Fruit fly (Drosophila melanogaster) whole organism, prepupa: ENCODE data around the gene Or22c.

Experiments
- CG10631 ChIP-seq: fragments of 200-800 bp; sonication (Bioruptor generic); optimal IDR thresholded peaks from 2 replicates; lab custom pipeline; 2016; ENCODE audit warnings: missing biosample characterization, missing genetic modification characterization
- CG10669 ChIP-seq: fragments of 200-800 bp; sonication (Bioruptor generic); optimal IDR thresholded peaks from 3 replicates; lab custom pipeline; 2018; ENCODE audit warnings: missing biosample characterization, mild to moderate bottlenecking, missing genetic modification characterization, moderate library complexity
- CG11762 ChIP-seq: fragments of 200-800 bp; sonication (Bioruptor generic); optimal IDR thresholded peaks from 3 replicates; lab custom pipeline; 2016; ENCODE audit warnings: missing biosample characterization, missing genetic modification characterization; ENCODE audit not compliant: insufficient read depth
- CG1621 ChIP-seq: fragments of 200-800 bp; sonication (Bioruptor generic); optimal IDR thresholded peaks from 3 replicates; lab custom pipeline; 2018; ENCODE audit warnings: missing biosample characterization, mild to moderate bottlenecking, missing genetic modification characterization
- CG16779 ChIP-seq: fragments of 200-800 bp; sonication (Bioruptor generic); optimal IDR thresholded peaks from 3 replicates; lab custom pipeline; 2017; ENCODE audit warnings: missing biosample characterization, mild to moderate bottlenecking, missing genetic modification characterization
- CG3032 ChIP-seq: fragments of 200-800 bp; optimal IDR thresholded peaks from 2 replicates; lab custom pipeline; 2019; ENCODE audit warnings: missing biosample characterization, mild to moderate bottlenecking, missing genetic modification characterization, moderate library complexity
- CG32006 ChIP-seq: fragments of 200-800 bp; sonication (Bioruptor generic); optimal IDR thresholded peaks from 3 replicates; lab custom pipeline; 2017; ENCODE audit warnings: missing biosample characterization, mild to moderate bottlenecking, missing genetic modification characterization
- CG3919 ChIP-seq: fragments of 200-800 bp; sonication (Bioruptor generic); optimal IDR thresholded peaks from 3 replicates; lab custom pipeline; 2016; ENCODE audit warnings: missing biosample characterization, missing genetic modification characterization
- CG4318 ChIP-seq: fragments of 200-800 bp; sonication (Bioruptor generic); optimal IDR thresholded peaks from 3 replicates; lab custom pipeline; 2017; ENCODE audit warnings: missing biosample characterization, mild to moderate bottlenecking, missing genetic modification characterization
- CG6163 ChIP-seq: fragments of 200-800 bp; sonication (Bioruptor generic); IDR thresholded peaks from 3 replicates; pipeline ENCODE4 v1.3.6; 2022; ENCODE audit warnings: missing biosample characterization, missing genetic modification characterization
- CG6276 ChIP-seq: fragments of 200-800 bp; sonication (Bioruptor generic); optimal IDR thresholded peaks from 2 replicates; lab custom pipeline; 2017; ENCODE audit warnings: missing biosample characterization, mild to moderate bottlenecking, missing genetic modification characterization
- Eip78C ChIP-seq: fragments of 200-800 bp; sonication (Bioruptor generic); peaks from one replicate; lab custom pipeline; 2016; ENCODE audit warnings: missing biosample characterization, missing genetic modification characterization
- Ets21C ChIP-seq: fragments of 200-800 bp; sonication (Bioruptor generic); optimal IDR thresholded peaks from 3 replicates; lab custom pipeline; 2016; ENCODE audit warnings: missing biosample characterization, missing genetic modification characterization
- Ets96B ChIP-seq: fragments of 200-800 bp; optimal IDR thresholded peaks from 2 replicates; lab custom pipeline; 2019; ENCODE audit warnings: missing biosample characterization, mild to moderate bottlenecking, missing genetic modification characterization, moderate library complexity
- Hr38 ChIP-seq: sonication (Bioruptor generic); optimal IDR thresholded peaks from 2 replicates; lab custom pipeline; 2016; ENCODE audit warnings: missing biosample characterization, missing genetic modification characterization
- Hr39 ChIP-seq: fragments of 200-800 bp; sonication (Bioruptor generic); optimal IDR thresholded peaks from 2 replicates; lab custom pipeline; 2016; ENCODE audit warnings: missing biosample characterization, missing genetic modification characterization
- Hr4 ChIP-seq: fragments of 200-800 bp; sonication (Bioruptor generic); optimal IDR thresholded peaks from 3 replicates; lab custom pipeline; 2016; ENCODE audit warnings: missing biosample characterization, missing genetic modification characterization
- Met ChIP-seq: fragments of 200-800 bp; sonication (Bioruptor generic); optimal IDR thresholded peaks from 3 replicates; lab custom pipeline; 2016; ENCODE audit warnings: missing biosample characterization, missing genetic modification characterization
- OdsH ChIP-seq: fragments of 200-800 bp; sonication (Bioruptor generic); optimal IDR thresholded peaks from 3 replicates; lab custom pipeline; 2016; ENCODE audit warnings: missing biosample characterization, missing genetic modification characterization
- Smox ChIP-seq: fragments of 200-800 bp; sonication (Bioruptor generic); optimal IDR thresholded peaks from 3 replicates; lab custom pipeline; 2016; ENCODE audit warnings: missing biosample characterization, missing genetic modification characterization
- achi ChIP-seq: fragments of 200-800 bp; sonication (Bioruptor generic); optimal IDR thresholded peaks from 3 replicates; lab custom pipeline; 2016; ENCODE audit warnings: missing biosample characterization, missing genetic modification characterization
- cyc ChIP-seq: fragments of 200-800 bp; sonication (Bioruptor generic); optimal IDR thresholded peaks from 3 replicates; lab custom pipeline; 2016; ENCODE audit warnings: missing biosample characterization, missing genetic modification characterization
- dsx ChIP-seq: fragments of 200-800 bp; optimal IDR thresholded peaks from 3 replicates; lab custom pipeline; 2019; ENCODE audit warnings: missing biosample characterization, mild to moderate bottlenecking, missing genetic modification characterization, moderate library complexity; ENCODE audit not compliant: poor library complexity, severe bottlenecking
- eg ChIP-seq: fragments of 200-800 bp; sonication (Bioruptor generic); IDR thresholded peaks from 3 replicates; pipeline ENCODE4 v1.3.6; 2022; ENCODE audit warnings: missing biosample characterization, missing genetic modification characterization
- esn ChIP-seq: fragments of 200-800 bp; sonication (Bioruptor generic); optimal IDR thresholded peaks from 2 replicates; lab custom pipeline; 2016; ENCODE audit warnings: missing biosample characterization, mild to moderate bottlenecking, missing genetic modification characterization, moderate library complexity
- fd85E ChIP-seq: fragments of 200-800 bp; sonication (Bioruptor generic); optimal IDR thresholded peaks from 3 replicates; lab custom pipeline; 2016; ENCODE audit warnings: missing biosample characterization, missing genetic modification characterization
- fkh ChIP-seq: fragments of 200-800 bp; sonication (Bioruptor generic); optimal IDR thresholded peaks from 3 replicates; lab custom pipeline; 2017; ENCODE audit warnings: missing biosample characterization, mild to moderate bottlenecking, missing genetic modification characterization, moderate library complexity
- lz ChIP-seq: fragments of 200-800 bp; sonication (Bioruptor generic); optimal IDR thresholded peaks from 3 replicates; lab custom pipeline; 2016; ENCODE audit warnings: missing biosample characterization, missing genetic modification characterization
- ss ChIP-seq, 2 experiments: fragments of 200-800 bp; sonication (Bioruptor generic); optimal IDR thresholded peaks; 2 replicates in 1 of 2; 3 replicates in 1 of 2; lab custom pipeline; 2017 to 2018; ENCODE audit warnings: mild to moderate bottlenecking in 2 of 2, missing biosample characterization in 2 of 2, missing genetic modification characterization in 2 of 2, moderate library complexity in 1 of 2
- svp ChIP-seq: fragments of 200-800 bp; sonication (Bioruptor generic); peaks from one replicate; lab custom pipeline; 2016; ENCODE audit warnings: missing biosample characterization, missing genetic modification characterization
- vri ChIP-seq: fragments of 200-800 bp; sonication (Bioruptor generic); optimal IDR thresholded peaks from 3 replicates; lab custom pipeline; 2016; ENCODE audit warnings: missing biosample characterization, mild to moderate bottlenecking, missing genetic modification characterization

Gene Or22c

dm6 chr2L:2072970-2073369, 18.6 kb downstream of the Or22c start (continued):
- TF ChIP-seq Hr4 (peak; percentile 27), CG11762 (no peak), ss (GFP tag; optimal IDR thresholded peaks at IDR 0.05; lab: Kevin White, UChicago) (peak in 1 of 2 experiments; percentile 62), Hr39 (peak; percentile 29), lz (peak; percentile 13), CG10631 (GFP tag; lab: Kevin White, UChicago) (peak; percentile 43)

DNA sequence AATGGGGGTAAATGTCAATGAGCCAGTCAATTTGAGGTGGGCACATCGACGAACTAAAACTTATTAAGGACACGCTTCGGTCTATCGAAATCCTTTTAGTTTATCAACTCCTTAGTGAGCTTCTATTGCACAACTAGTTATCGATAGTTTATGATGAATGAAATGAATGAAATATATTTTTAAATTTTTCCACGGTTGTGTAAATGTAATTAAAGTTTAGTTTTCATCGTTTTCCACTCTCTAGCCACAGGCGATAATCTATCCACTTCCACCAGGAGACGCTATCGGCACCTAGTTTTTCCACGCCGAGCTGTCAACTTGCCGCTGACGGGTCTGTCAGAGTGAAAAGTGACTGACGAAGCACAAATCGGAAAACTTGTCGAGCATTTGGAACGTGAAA, 25.2 kb downstream of the Or22c start, which contains the start of gene CG12674:
CG12674 (plus strand) TSS at position 301 of the 400 bp plus-strand sequence.
- TF ChIP-seq dsx (GFP tag; lab: Kevin White, UChicago) (no peak), ss (GFP tag; optimal IDR thresholded peaks at IDR 0.05; lab: Kevin White, UChicago) (no peak), Hr38 (GFP tag; lab: Kevin White, UChicago) (no peak), CG1621 (tag; lab: Kevin White, UChicago) (no peak), CG3032 (tag; lab: Kevin White, UChicago) (no peak), Met (no peak), CG11762 (no peak), CG10631 (GFP tag; lab: Kevin White, UChicago) (no peak), OdsH (GFP tag; lab: Kevin White, UChicago) (no peak), svp (GFP tag; lab: Kevin White, UChicago) (no peak), Smox (no peak), CG3919 (GFP tag; lab: Kevin White, UChicago) (no peak), CG16779 (no peak), cyc (GFP tag; lab: Kevin White, UChicago) (no peak), Eip78C (GFP tag; lab: Kevin White, UChicago) (no peak), Ets21C (no peak), fd85E (GFP tag; lab: Kevin White, UChicago) (no peak), vri (GFP tag; lab: Kevin White, UChicago) (no peak)

dm6 chr2L:2084349-2084748, 30.0 kb downstream of the Or22c start:
- peak; percentile 33; the same call in 1 of the 3 replicates for TF ChIP-seq eg
- TF ChIP-seq fkh (GFP tag; lab: Kevin White, UChicago) = no peak
- TF ChIP-seq Met = peak; percentile 9
- peak; percentile 20 for TF ChIP-seq CG32006 (GFP tag; lab: Kevin White, UChicago)
- TF ChIP-seq Hr39 = peak; percentile 16

DNA sequence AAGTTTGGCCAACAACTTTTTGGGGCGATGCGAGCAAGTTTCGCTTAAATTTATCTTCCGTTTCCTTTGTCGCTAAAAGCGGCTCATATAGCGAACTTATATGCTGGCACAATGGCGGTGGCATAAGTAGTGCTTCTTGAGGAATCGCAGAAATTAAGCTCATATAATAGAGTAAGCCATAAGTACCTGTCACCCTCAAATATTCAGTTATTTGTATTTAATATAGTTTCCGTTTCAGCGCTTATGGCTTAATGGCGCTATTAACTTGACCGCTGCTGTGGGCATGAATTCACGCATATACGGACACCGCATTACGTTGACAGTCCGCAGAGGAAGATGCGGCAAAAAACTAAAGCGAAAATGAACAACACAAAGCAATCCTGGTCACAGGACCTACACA, 35.8 kb downstream of the Or22c start:
- TF ChIP-seq Met (no peak), CG4318 (GFP tag; lab: Kevin White, UChicago) (no peak), CG6276 (GFP tag; lab: Kevin White, UChicago) (no peak), Hr38 (GFP tag; lab: Kevin White, UChicago) (no peak), CG6163 (GFP tag; lab: Robert Waterston, UW) (0 out of 3 replicates have a peak, but pooled peaks have one; percentile 32), Hr39 (no peak), lz (no peak), svp (GFP tag; lab: Kevin White, UChicago) (peak; percentile 29), CG10669 (GFP tag; lab: Kevin White, UChicago) (no peak), achi (GFP tag; lab: Kevin White, UChicago) (no peak), Eip78C (GFP tag; lab: Kevin White, UChicago) (peak; percentile 57), Ets96B (tag; lab: Kevin White, UChicago) (no peak), esn (GFP tag; lab: Kevin White, UChicago) (no peak)
